Worm (Caenorhabditis elegans) whole organism, L1 larva: ENCODE data around the gene anp-1.

ENCODE experiments used
- C04F5.9 ChIP-seq: sonication (generic microtip); optimal IDR thresholded peaks from 2 replicates; lab custom pipeline; 2016; ENCODE audit warnings: missing genetic modification characterization, missing compliant biosample characterization
- C16A3.4 ChIP-seq: fragments of 150-350 bp; optimal IDR thresholded peaks from 2 replicates; lab custom pipeline; 2014; ENCODE audit warnings: missing biosample characterization, missing genetic modification characterization
- F16B12.6 ChIP-seq: fragments of 150-350 bp; optimal IDR thresholded peaks from 2 replicates; lab custom pipeline; 2014; ENCODE audit warnings: missing biosample characterization, missing genetic modification characterization
- Y116A8C.19 ChIP-seq: sonication (generic microtip); optimal IDR thresholded peaks from 2 replicates; lab custom pipeline; 2016; ENCODE audit warnings: missing compliant biosample characterization, missing genetic modification characterization, borderline replicate concordance
- alr-1 ChIP-seq: fragments of 200-800 bp; sonication (Bioruptor generic); optimal IDR thresholded peaks from 2 replicates; lab custom pipeline; 2018; ENCODE audit warnings: borderline replicate concordance, mild to moderate bottlenecking, missing genetic modification characterization, missing compliant biosample characterization
- aly-2 ChIP-seq: fragments of 150-350 bp; optimal IDR thresholded peaks from 2 replicates; lab custom pipeline; 2014; ENCODE audit warnings: missing biosample characterization, missing genetic modification characterization
- ceh-63 ChIP-seq: fragments of 200-800 bp; sonication (Bioruptor generic); optimal IDR thresholded peaks from 2 replicates; lab custom pipeline; 2018; ENCODE audit warnings: mild to moderate bottlenecking, missing genetic modification characterization, missing compliant biosample characterization
- ceh-8 ChIP-seq: fragments of 200-800 bp; sonication (Bioruptor generic); optimal IDR thresholded peaks from 2 replicates; lab custom pipeline; 2018; ENCODE audit warnings: mild to moderate bottlenecking, missing genetic modification characterization, moderate library complexity, missing compliant biosample characterization
- ceh-82 ChIP-seq, 3 experiments: fragments of 150-350 bp in 1 of 3; sonication (generic microtip) in 2 of 3; optimal IDR thresholded peaks; 2 replicates each; lab custom pipeline; 2014 to 2017; ENCODE audit warnings: missing biosample characterization in 3 of 3, missing genetic modification characterization in 3 of 3
- dpl-1 ChIP-seq, 3 experiments: fragments of 150-350 bp in 2 of 3; sonication (generic microtip) in 1 of 3; optimal IDR thresholded peaks; 2 replicates each; lab custom pipeline; 2014 to 2017; ENCODE audit warnings: missing biosample characterization in 3 of 3, missing genetic modification characterization in 3 of 3, missing genetic modification reagents in 3 of 3
- efl-1 ChIP-seq, 4 experiments: fragments of 150-350 bp; optimal IDR thresholded peaks in 3 of 4; peaks in 1 of 4; 1 replicate in 1 of 4; 2 replicates in 3 of 4; lab custom pipeline; 2014; ENCODE audit warnings: missing biosample characterization in 2 of 4, missing genetic modification characterization in 2 of 4, missing genetic modification reagents in 2 of 4
- efl-3 ChIP-seq: fragments of 200-800 bp; sonication (Bioruptor generic); optimal IDR thresholded peaks from 2 replicates; lab custom pipeline; 2018; ENCODE audit warnings: mild to moderate bottlenecking, missing genetic modification characterization, missing compliant biosample characterization
- egl-27 ChIP-seq, 2 experiments: fragments of 150-350 bp in 1 of 2; sonication (generic microtip); optimal IDR thresholded peaks; 3 replicates each; lab custom pipeline; 2017 to 2018; ENCODE audit warnings: missing biosample characterization in 2 of 2, missing genetic modification characterization in 2 of 2, missing genetic modification reagents in 2 of 2
- elt-2 ChIP-seq: sonication (generic microtip); optimal IDR thresholded peaks from 2 replicates; lab custom pipeline; 2016; ENCODE audit warnings: missing genetic modification characterization, mild to moderate bottlenecking, inconsistent platforms, missing compliant biosample characterization, missing genetic modification reagents
- fkh-10 ChIP-seq: sonication (generic microtip); optimal IDR thresholded peaks from 2 replicates; lab custom pipeline; 2017; ENCODE audit warnings: missing biosample characterization, missing genetic modification reagents, missing genetic modification characterization
- fkh-4 ChIP-seq: sonication (generic microtip); optimal IDR thresholded peaks from 2 replicates; lab custom pipeline; 2016; ENCODE audit warnings: missing compliant biosample characterization, missing genetic modification characterization, borderline replicate concordance
- grh-1 ChIP-seq: fragments of 200-800 bp; sonication (Bioruptor generic); IDR thresholded peaks from 2 replicates; pipeline ENCODE4 v1.3.6; 2022; ENCODE audit warnings: missing genetic modification reagents, missing genetic modification characterization, missing compliant biosample characterization
- hlh-17 ChIP-seq: fragments of 200-800 bp; sonication (Bioruptor generic); optimal IDR thresholded peaks from 2 replicates; lab custom pipeline; 2018; ENCODE audit warnings: missing genetic modification characterization, mild to moderate bottlenecking, missing compliant biosample characterization, moderate library complexity, borderline replicate concordance
- irx-1 ChIP-seq: sonication (generic microtip); optimal IDR thresholded peaks from 2 replicates; lab custom pipeline; 2016; ENCODE audit warnings: missing genetic modification characterization, missing compliant biosample characterization
- isw-1 ChIP-seq: fragments of 200-800 bp; sonication (Bioruptor generic); IDR thresholded peaks from 2 replicates; pipeline ENCODE4 v1.3.6; 2022; ENCODE audit warnings: missing genetic modification characterization, missing compliant biosample characterization
- lin-14 ChIP-seq: fragments of 200-800 bp; sonication (Bioruptor generic); optimal IDR thresholded peaks from 2 replicates; lab custom pipeline; 2018; ENCODE audit warnings: mild to moderate bottlenecking, missing genetic modification characterization, moderate library complexity, missing compliant biosample characterization
- lin-15B ChIP-seq: fragments of 150-350 bp; sonication (generic microtip); optimal IDR thresholded peaks from 3 replicates; lab custom pipeline; 2014; ENCODE audit warnings: missing biosample characterization, missing genetic modification characterization
- lin-39 ChIP-seq: fragments of 150-350 bp; optimal IDR thresholded peaks from 2 replicates; lab custom pipeline; 2014; ENCODE audit warnings: missing biosample characterization, missing genetic modification reagents, missing genetic modification characterization
- lir-3 ChIP-seq: sonication (generic microtip); optimal IDR thresholded peaks from 2 replicates; lab custom pipeline; 2016; ENCODE audit warnings: mild to moderate bottlenecking, missing genetic modification characterization, moderate library complexity, missing compliant biosample characterization; ENCODE audit not compliant: poor library complexity
- nhr-11 ChIP-seq: fragments of 150-350 bp; optimal IDR thresholded peaks from 2 replicates; lab custom pipeline; 2014; ENCODE audit warnings: missing biosample characterization, missing genetic modification characterization
- nhr-12 ChIP-seq: sonication (generic microtip); optimal IDR thresholded peaks from 2 replicates; lab custom pipeline; 2017; ENCODE audit warnings: missing biosample characterization, missing genetic modification characterization
- nhr-19 ChIP-seq: fragments of 200-800 bp; sonication (Bioruptor generic); conservative IDR thresholded peaks from 2 replicates; pipeline ENCODE4 v1.3.6; 2022; ENCODE audit warnings: missing genetic modification characterization, missing compliant biosample characterization
- nhr-20 ChIP-seq: sonication (generic microtip); optimal IDR thresholded peaks from 2 replicates; lab custom pipeline; 2016; ENCODE audit warnings: mild to moderate bottlenecking, missing genetic modification characterization, missing compliant biosample characterization
- nhr-237 ChIP-seq: fragments of 150-350 bp; optimal IDR thresholded peaks from 2 replicates; lab custom pipeline; 2014; ENCODE audit warnings: missing biosample characterization, missing genetic modification characterization
- nhr-28 ChIP-seq: fragments of 150-350 bp; optimal IDR thresholded peaks from 2 replicates; lab custom pipeline; 2014; ENCODE audit warnings: missing biosample characterization, missing genetic modification characterization
- nhr-47 ChIP-seq: sonication (generic microtip); optimal IDR thresholded peaks from 2 replicates; lab custom pipeline; 2016; ENCODE audit warnings: mild to moderate bottlenecking, missing genetic modification characterization, moderate library complexity, missing compliant biosample characterization
- nhr-76 ChIP-seq: sonication (generic microtip); optimal IDR thresholded peaks from 2 replicates; lab custom pipeline; 2017; ENCODE audit warnings: missing biosample characterization, missing genetic modification characterization
- nhr-90 ChIP-seq: sonication (generic microtip); optimal IDR thresholded peaks from 2 replicates; lab custom pipeline; 2016; ENCODE audit warnings: mild to moderate bottlenecking, missing genetic modification characterization, missing compliant biosample characterization; ENCODE audit not compliant: poor library complexity
- pag-3 ChIP-seq: sonication (generic microtip); optimal IDR thresholded peaks from 2 replicates; lab custom pipeline; 2017; ENCODE audit warnings: missing genetic modification characterization, mild to moderate bottlenecking, missing compliant biosample characterization, antibody characterized with exemption, borderline replicate concordance; ENCODE audit not compliant: insufficient read depth
- pax-3 ChIP-seq: fragments of 200-800 bp; sonication (Bioruptor generic); optimal IDR thresholded peaks from 2 replicates; lab custom pipeline; 2018; ENCODE audit warnings: mild to moderate bottlenecking, missing genetic modification characterization, moderate library complexity, missing compliant biosample characterization
- rnt-1 ChIP-seq: sonication (generic microtip); optimal IDR thresholded peaks from 2 replicates; lab custom pipeline; 2016; ENCODE audit warnings: mild to moderate bottlenecking, missing genetic modification characterization, moderate library complexity, missing compliant biosample characterization
- skn-1 ChIP-seq: fragments of 150-350 bp; optimal IDR thresholded peaks from 2 replicates; lab custom pipeline; 2014; ENCODE audit warnings: missing biosample characterization, missing genetic modification characterization
- snpc-4 ChIP-seq: fragments of 150-350 bp; optimal IDR thresholded peaks from 2 replicates; lab custom pipeline; 2014; ENCODE audit warnings: missing biosample characterization, missing genetic modification characterization
- snu-23 ChIP-seq: sonication (generic microtip); optimal IDR thresholded peaks from 2 replicates; lab custom pipeline; 2016; ENCODE audit warnings: missing genetic modification characterization, missing compliant biosample characterization
- sox-4 ChIP-seq: sonication (generic microtip); optimal IDR thresholded peaks from 2 replicates; lab custom pipeline; 2016; ENCODE audit warnings: missing genetic modification characterization, missing compliant biosample characterization
- sptf-1 ChIP-seq: fragments of 150-350 bp; optimal IDR thresholded peaks from 2 replicates; lab custom pipeline; 2014; ENCODE audit warnings: missing biosample characterization, missing genetic modification characterization
- sup-37 ChIP-seq: fragments of 200-800 bp; sonication (Bioruptor generic); optimal IDR thresholded peaks from 2 replicates; lab custom pipeline; 2018; ENCODE audit warnings: mild to moderate bottlenecking, missing genetic modification characterization, missing compliant biosample characterization
- swsn-7 ChIP-seq: sonication (generic microtip); optimal IDR thresholded peaks from 2 replicates; lab custom pipeline; 2016; ENCODE audit warnings: missing genetic modification characterization, missing compliant biosample characterization
- tlp-1 ChIP-seq: fragments of 150-350 bp; optimal IDR thresholded peaks from 2 replicates; lab custom pipeline; 2014; ENCODE audit warnings: missing biosample characterization, missing genetic modification characterization
- unc-30 ChIP-seq: sonication (generic microtip); optimal IDR thresholded peaks from 2 replicates; lab custom pipeline; 2017; ENCODE audit warnings: missing biosample characterization, missing genetic modification characterization
- unc-62 ChIP-seq: fragments of 150-350 bp; optimal IDR thresholded peaks from 2 replicates; lab custom pipeline; 2014; ENCODE audit warnings: missing biosample characterization, missing genetic modification reagents, missing genetic modification characterization
- unc-86 ChIP-seq: sonication (generic microtip); optimal IDR thresholded peaks from 2 replicates; lab custom pipeline; 2016; ENCODE audit warnings: missing genetic modification characterization, missing compliant biosample characterization
- unc-98 ChIP-seq: fragments of 200-800 bp; sonication (Bioruptor generic); IDR thresholded peaks from 2 replicates; pipeline ENCODE4 v1.3.6; 2022; ENCODE audit warnings: missing genetic modification characterization, missing compliant biosample characterization
- zag-1 ChIP-seq: fragments of 150-350 bp; optimal IDR thresholded peaks from 2 replicates; lab custom pipeline; 2014; ENCODE audit warnings: missing biosample characterization, missing genetic modification characterization
- ztf-11 ChIP-seq, 2 experiments: sonication (generic microtip); optimal IDR thresholded peaks; 2 replicates each; lab custom pipeline; 2016 to 2017; ENCODE audit warnings: missing genetic modification characterization in 2 of 2, missing biosample characterization in 1 of 2, missing compliant biosample characterization in 1 of 2
- ztf-4 ChIP-seq: fragments of 150-350 bp; optimal IDR thresholded peaks from 2 replicates; lab custom pipeline; 2014; ENCODE audit warnings: missing biosample characterization, missing genetic modification characterization

Gene anp-1

DNA sequence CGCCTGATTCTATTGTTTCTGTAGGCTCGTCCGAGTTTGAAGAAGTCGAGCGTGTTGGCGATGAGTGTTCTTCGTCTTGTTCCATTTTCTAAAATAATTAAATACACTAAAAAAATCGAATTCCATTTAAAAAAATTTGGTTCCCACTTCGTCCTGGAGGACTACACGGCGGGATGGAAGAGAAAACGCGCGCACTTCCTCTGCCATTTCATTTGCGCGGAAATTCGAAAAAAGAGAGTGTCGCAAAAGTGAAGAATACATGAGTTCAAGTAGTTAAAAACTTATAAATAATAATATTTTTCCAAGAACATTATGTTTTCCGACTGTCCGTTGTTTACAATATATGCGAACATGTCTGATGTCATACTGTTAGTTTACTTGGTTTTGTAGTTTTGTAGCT is 10.7 kb downstream of the anp-1 start, which contains the start of gene T07F10.3:
Gene T07F10.3, minus strand, starts transcription at position 98 of the 400 bp plus-strand sequence.
- TF ChIP-seq lin-15B (tag; lab: Kevin White, UChicago), result peak; percentile 78
- peak; percentile 77 for TF ChIP-seq C16A3.4 (tag; lab: Kevin White, UChicago)
- peak; percentile 88 for TF ChIP-seq skn-1 (tag; lab: Kevin White, UChicago)
- peak; percentile 96 to 98 (median 98) for TF ChIP-seq dpl-1 (GFP tag; optimal IDR thresholded peaks at IDR 0.05; lab: Kevin White, UChicago)
- no peak for TF ChIP-seq pag-3
- peak; percentile 97 for TF ChIP-seq sox-4 (tag; lab: Kevin White, UChicago)
- TF ChIP-seq grh-1, result peak; percentile 91
- TF ChIP-seq ztf-11 (tag; optimal IDR thresholded peaks at IDR 0.05; lab: Kevin White, UChicago), result peak in 1 of 2 experiments; percentile 99
- peak; percentile 71 for TF ChIP-seq nhr-11 (tag; lab: Kevin White, UChicago)
- peak; percentile 8 for TF ChIP-seq fkh-10 (GFP tag; lab: Kevin White, UChicago)
- TF ChIP-seq efl-3 (GFP tag; lab: Kevin White, UChicago), result peak; percentile 90
- TF ChIP-seq snu-23 (GFP tag; lab: Kevin White, UChicago), result peak; percentile 94
- peak; percentile 48 for TF ChIP-seq nhr-237 (tag; lab: Kevin White, UChicago)
- no peak for TF ChIP-seq egl-27 (tag; optimal IDR thresholded peaks at IDR 0.05; lab: Kevin White, UChicago)
- peak; percentile 90 for TF ChIP-seq unc-98 (GFP tag; lab: Robert Waterston, UW)
- TF ChIP-seq C04F5.9, result peak; percentile 95
- TF ChIP-seq zag-1 (tag; lab: Kevin White, UChicago), result no peak
- peak; percentile 99 for TF ChIP-seq irx-1
- TF ChIP-seq snpc-4 (tag; lab: Kevin White, UChicago), result peak; percentile 78
- peak; percentile 94 for TF ChIP-seq lin-14
- TF ChIP-seq Y116A8C.19 (tag; lab: Kevin White, UChicago), result peak; percentile 94
- TF ChIP-seq unc-62 (GFP tag; lab: Kevin White, UChicago), result no peak
- TF ChIP-seq unc-30, result no peak
- TF ChIP-seq hlh-17 (GFP tag; lab: Kevin White, UChicago), result peak; percentile 95
- TF ChIP-seq alr-1 (tag; lab: Kevin White, UChicago), result no peak
- TF ChIP-seq rnt-1 (tag; lab: Kevin White, UChicago), result peak; percentile 100
- TF ChIP-seq nhr-20 (tag; lab: Kevin White, UChicago), result peak; percentile 96
- peak; percentile 99 for TF ChIP-seq fkh-4 (tag; lab: Kevin White, UChicago)
- TF ChIP-seq nhr-76 (tag; lab: Kevin White, UChicago), result peak; percentile 8
- TF ChIP-seq F16B12.6, result peak; percentile 55
- no peak for TF ChIP-seq nhr-12 (tag; lab: Kevin White, UChicago)
- TF ChIP-seq isw-1 (GFP tag; lab: Robert Waterston, UW), result peak; percentile 92
- TF ChIP-seq unc-86 (tag; lab: Kevin White, UChicago), result peak; percentile 93
- no peak for TF ChIP-seq tlp-1 (tag; lab: Kevin White, UChicago)
- peak; percentile 95 for TF ChIP-seq swsn-7 (tag; lab: Kevin White, UChicago)
- peak; percentile 99 for TF ChIP-seq lir-3
- TF ChIP-seq nhr-47 (tag; lab: Kevin White, UChicago), result peak; percentile 98
- peak; percentile 100 for TF ChIP-seq pax-3 (tag; lab: Kevin White, UChicago)
- peak; percentile 87 to 99 for TF ChIP-seq efl-1 (optimal IDR thresholded peaks at IDR 0.05; lab: Kevin White, UChicago)
- TF ChIP-seq efl-1 (GFP tag; optimal IDR thresholded peaks at IDR 0.05 in 1 of 2; lab: Kevin White, UChicago), result peak; percentile 98 to 100
- peak; percentile 84 for TF ChIP-seq lin-39 (tag; lab: Kevin White, UChicago)
- TF ChIP-seq nhr-90 (tag; lab: Kevin White, UChicago), result peak; percentile 98
- peak; percentile 89 for TF ChIP-seq sup-37 (GFP tag; lab: Kevin White, UChicago)
- peak; percentile 95 for TF ChIP-seq nhr-19 (GFP tag; lab: Robert Waterston, UW)
- TF ChIP-seq elt-2, result peak; percentile 92
- peak; percentile 92 for TF ChIP-seq ceh-8
- TF ChIP-seq sptf-1 (tag; lab: Kevin White, UChicago), result no peak
- TF ChIP-seq ceh-63 (GFP tag; lab: Kevin White, UChicago), result peak; percentile 88
- TF ChIP-seq nhr-28 (tag; lab: Kevin White, UChicago), result peak; percentile 16
- peak; percentile 57 for TF ChIP-seq aly-2 (tag; lab: Kevin White, UChicago)
- peak; percentile 85 to 92 (median 91) for TF ChIP-seq ceh-82 (tag; optimal IDR thresholded peaks at IDR 0.05; lab: Kevin White, UChicago)
- TF ChIP-seq ztf-4 (tag; lab: Kevin White, UChicago), result peak; percentile 42
